Worm (Caenorhabditis elegans) whole organism, L4 larva: ENCODE data around the gene mam-2.
A peak's percentile ranks its signal among the peaks of the same experiment; 100 is the strongest.

Experiments used
- T20F7.1 ChIP-seq: fragments of 200-800 bp; sonication (Bioruptor generic); optimal IDR thresholded peaks from 2 replicates; lab custom pipeline; 2018; ENCODE audit warnings: mild to moderate bottlenecking, missing genetic modification characterization, missing compliant biosample characterization
- T26A8.4 ChIP-seq: fragments of 200-800 bp; sonication (Bioruptor generic); IDR thresholded peaks from 2 replicates; pipeline ENCODE4 v1.3.6; 2022; ENCODE audit warnings: missing genetic modification characterization, missing compliant biosample characterization
- Y105C5A.15 ChIP-seq: fragments of 200-800 bp; sonication (Bioruptor generic); IDR thresholded peaks from 2 replicates; pipeline ENCODE4 v1.3.6; 2022; ENCODE audit warnings: missing genetic modification characterization, missing compliant biosample characterization
- Y48G9A.11 ChIP-seq: fragments of 200-800 bp; sonication (Bioruptor generic); IDR thresholded peaks from 2 replicates; pipeline ENCODE4 v1.3.6; 2022; ENCODE audit warnings: missing genetic modification reagents, missing genetic modification characterization, missing compliant biosample characterization
- aha-1 ChIP-seq: fragments of 150-350 bp; peaks from one replicate; lab custom pipeline; 2014; ENCODE audit warnings: missing biosample characterization, missing genetic modification characterization
- ama-1 ChIP-seq: fragments of 150-350 bp; optimal IDR thresholded peaks from 2 replicates; lab custom pipeline; 2014; ENCODE audit warnings: inconsistent platforms, mixed read lengths
- arid-1 ChIP-seq: fragments of 200-800 bp; sonication (Bioruptor generic); conservative IDR thresholded peaks from 2 replicates; pipeline ENCODE4 v1.3.6; 2022; ENCODE audit warnings: missing genetic modification reagents, missing genetic modification characterization, missing compliant biosample characterization
- ceh-20 ChIP-seq: fragments of 200-800 bp; sonication (Bioruptor generic); IDR thresholded peaks from 2 replicates; pipeline ENCODE4 v1.3.6; 2022; ENCODE audit warnings: missing genetic modification reagents, missing genetic modification characterization, missing compliant biosample characterization
- ceh-44 ChIP-seq: fragments of 200-800 bp; sonication (Bioruptor generic); IDR thresholded peaks from 2 replicates; pipeline ENCODE4 v1.3.6; 2022; ENCODE audit warnings: missing genetic modification reagents, missing genetic modification characterization, missing compliant biosample characterization
- daf-16 ChIP-seq, 3 experiments: sonication (generic microtip); optimal IDR thresholded peaks; 2 replicates each; lab custom pipeline; 2016 to 2017; ENCODE audit warnings: missing genetic modification characterization in 3 of 3, missing genetic modification reagents in 3 of 3, mild to moderate bottlenecking in 2 of 3, missing compliant biosample characterization in 2 of 3, missing biosample characterization in 1 of 3, moderate library complexity in 1 of 3
- daf-19 ChIP-seq: fragments of 200-800 bp; sonication (Bioruptor generic); conservative IDR thresholded peaks from 2 replicates; pipeline ENCODE4 v1.3.6; 2022; ENCODE audit warnings: missing genetic modification characterization, missing compliant biosample characterization
- dmd-6 ChIP-seq: fragments of 200-800 bp; sonication (Bioruptor generic); IDR thresholded peaks from 2 replicates; pipeline ENCODE4 v1.3.6; 2022; ENCODE audit warnings: missing genetic modification reagents, missing genetic modification characterization, missing compliant biosample characterization
- dpl-1 ChIP-seq: fragments of 150-350 bp; optimal IDR thresholded peaks from 2 replicates; lab custom pipeline; 2014; ENCODE audit warnings: missing biosample characterization, missing genetic modification reagents, missing genetic modification characterization
- dve-1 ChIP-seq: sonication (generic microtip); optimal IDR thresholded peaks from 2 replicates; lab custom pipeline; 2017; ENCODE audit warnings: antibody characterized with exemption, mild to moderate bottlenecking, missing genetic modification characterization, missing compliant biosample characterization; ENCODE audit not compliant: insufficient read depth
- fkh-10 ChIP-seq: fragments of 150-350 bp; optimal IDR thresholded peaks from 2 replicates; lab custom pipeline; 2014; ENCODE audit warnings: missing biosample characterization, missing genetic modification reagents, missing genetic modification characterization
- hif-1 ChIP-seq, 2 experiments: sonication (generic microtip); optimal IDR thresholded peaks; 2 replicates each; lab custom pipeline; 2016 to 2017; ENCODE audit warnings: missing compliant biosample characterization in 2 of 2, missing genetic modification characterization in 2 of 2, missing genetic modification reagents in 2 of 2, missing genotype in 2 of 2, mild to moderate bottlenecking in 1 of 2
- hlh-11 ChIP-seq: fragments of 200-800 bp; sonication (Bioruptor generic); optimal IDR thresholded peaks from 2 replicates; lab custom pipeline; 2018; ENCODE audit warnings: mild to moderate bottlenecking, missing genetic modification characterization, missing compliant biosample characterization
- hlh-30 ChIP-seq: sonication (generic microtip); optimal IDR thresholded peaks from 2 replicates; lab custom pipeline; 2017; ENCODE audit warnings: antibody characterized with exemption, mild to moderate bottlenecking, missing genetic modification characterization, missing compliant biosample characterization; ENCODE audit not compliant: insufficient read depth
- lin-15B ChIP-seq: fragments of 150-350 bp; sonication (generic microtip); optimal IDR thresholded peaks from 3 replicates; lab custom pipeline; 2014; ENCODE audit warnings: missing biosample characterization, missing genetic modification characterization
- lin-38 ChIP-seq: fragments of 200-800 bp; sonication (Bioruptor generic); IDR thresholded peaks from 2 replicates; pipeline ENCODE4 v1.3.6; 2022; ENCODE audit warnings: missing genetic modification reagents, missing genetic modification characterization, missing compliant biosample characterization
- lsy-2 ChIP-seq, 2 experiments: fragments of 150-350 bp in 1 of 2; sonication (generic microtip) in 1 of 2; optimal IDR thresholded peaks; 2 replicates each; lab custom pipeline; 2014 to 2017; ENCODE audit warnings: missing biosample characterization in 2 of 2, missing genetic modification characterization in 2 of 2
- madf-5 ChIP-seq, 2 experiments: fragments of 200-800 bp; sonication (Bioruptor generic); IDR thresholded peaks; 2 replicates each; pipeline ENCODE4 v1.3.6; 2022; ENCODE audit warnings: missing compliant biosample characterization in 2 of 2, missing genetic modification characterization in 2 of 2
- mdl-1 ChIP-seq, 2 experiments: fragments of 150-350 bp in 1 of 2; sonication (generic microtip) in 1 of 2; optimal IDR thresholded peaks; 2 replicates each; lab custom pipeline; 2014 to 2017; ENCODE audit warnings: missing biosample characterization in 2 of 2, missing genetic modification characterization in 2 of 2
- mdt-29 ChIP-seq: fragments of 200-800 bp; sonication (Bioruptor generic); IDR thresholded peaks from 2 replicates; pipeline ENCODE4 v1.3.6; 2022; ENCODE audit warnings: missing genetic modification reagents, missing genetic modification characterization, missing compliant biosample characterization
- mes-2 ChIP-seq: sonication (generic microtip); optimal IDR thresholded peaks from 2 replicates; lab custom pipeline; 2016; ENCODE audit warnings: missing genotype, mild to moderate bottlenecking, missing genetic modification characterization, missing compliant biosample characterization; ENCODE audit not compliant: poor library complexity, severe bottlenecking
- nhr-10 ChIP-seq: fragments of 150-350 bp; optimal IDR thresholded peaks from 2 replicates; lab custom pipeline; 2014; ENCODE audit warnings: missing biosample characterization, missing genetic modification characterization
- nhr-102 ChIP-seq: sonication (generic microtip); optimal IDR thresholded peaks from 2 replicates; lab custom pipeline; 2016; ENCODE audit warnings: mild to moderate bottlenecking, missing genetic modification characterization, moderate library complexity, missing compliant biosample characterization
- nhr-11 ChIP-seq: fragments of 150-350 bp; optimal IDR thresholded peaks from 2 replicates; lab custom pipeline; 2014; ENCODE audit warnings: missing biosample characterization, missing genetic modification characterization
- nhr-111 ChIP-seq: fragments of 200-800 bp; sonication (Bioruptor generic); optimal IDR thresholded peaks from 2 replicates; lab custom pipeline; 2018; ENCODE audit warnings: mild to moderate bottlenecking, missing genetic modification characterization, missing compliant biosample characterization
- nhr-237 ChIP-seq: sonication (generic microtip); optimal IDR thresholded peaks from 2 replicates; lab custom pipeline; 2017; ENCODE audit warnings: missing biosample characterization, missing genetic modification characterization
- nhr-25 ChIP-seq: sonication (generic microtip); optimal IDR thresholded peaks from 2 replicates; lab custom pipeline; 2017; ENCODE audit warnings: missing genetic modification characterization, mild to moderate bottlenecking, missing compliant biosample characterization, antibody characterized with exemption, moderate library complexity, borderline replicate concordance; ENCODE audit not compliant: insufficient read depth
- nhr-28 ChIP-seq: fragments of 150-350 bp; optimal IDR thresholded peaks from 2 replicates; lab custom pipeline; 2014; ENCODE audit warnings: missing biosample characterization, missing genetic modification characterization
- nhr-48 ChIP-seq: sonication (generic microtip); optimal IDR thresholded peaks from 2 replicates; lab custom pipeline; 2016; ENCODE audit warnings: mild to moderate bottlenecking, missing genetic modification characterization, missing compliant biosample characterization
- nhr-76 ChIP-seq: fragments of 150-350 bp; optimal IDR thresholded peaks from 2 replicates; lab custom pipeline; 2014; ENCODE audit warnings: missing biosample characterization, missing genetic modification characterization
- pha-4 ChIP-seq, 2 experiments: fragments of 150-350 bp in 1 of 2; fragments of 200-800 bp in 1 of 2; sonication (Bioruptor generic) in 1 of 2; IDR thresholded peaks in 1 of 2; optimal IDR thresholded peaks in 1 of 2; 2 replicates each; pipeline versions ENCODE4 v1.3.6 to Lab custom; 2014 to 2022; ENCODE audit warnings: missing genetic modification characterization in 2 of 2, missing genetic modification reagents in 2 of 2, missing biosample characterization in 1 of 2, missing compliant biosample characterization in 1 of 2
- pqm-1 ChIP-seq: sonication (generic microtip); optimal IDR thresholded peaks from 2 replicates; lab custom pipeline; 2017; ENCODE audit warnings: missing biosample characterization, missing genetic modification characterization
- skn-1 ChIP-seq: fragments of 150-350 bp; optimal IDR thresholded peaks from 2 replicates; lab custom pipeline; 2014; ENCODE audit warnings: missing biosample characterization, missing genetic modification characterization
- snpc-1.2 ChIP-seq: fragments of 200-800 bp; sonication (Bioruptor generic); IDR thresholded peaks from 2 replicates; pipeline ENCODE4 v1.3.6; 2022; ENCODE audit warnings: missing genetic modification reagents, missing genetic modification characterization, missing compliant biosample characterization
- spr-1 ChIP-seq: sonication (generic microtip); optimal IDR thresholded peaks from 2 replicates; lab custom pipeline; 2016; ENCODE audit warnings: mild to moderate bottlenecking, missing genetic modification characterization, missing compliant biosample characterization
- spr-3 ChIP-seq: fragments of 200-800 bp; sonication (Bioruptor generic); optimal IDR thresholded peaks from 2 replicates; lab custom pipeline; 2018; ENCODE audit warnings: mild to moderate bottlenecking, missing genetic modification characterization, missing compliant biosample characterization
- tag-97 ChIP-seq: fragments of 200-800 bp; sonication (Bioruptor generic); IDR thresholded peaks from 2 replicates; pipeline ENCODE4 v1.3.6; 2022; ENCODE audit warnings: missing genetic modification characterization, missing compliant biosample characterization
- tra-1 ChIP-seq: fragments of 200-800 bp; sonication (Bioruptor generic); IDR thresholded peaks from 2 replicates; pipeline ENCODE4 v1.3.6; 2022; ENCODE audit warnings: missing genetic modification reagents, missing genetic modification characterization, missing compliant biosample characterization
- unc-130 ChIP-seq: sonication (generic microtip); optimal IDR thresholded peaks from 2 replicates; lab custom pipeline; 2016; ENCODE audit warnings: missing genetic modification reagents, missing genetic modification characterization, missing compliant biosample characterization
- zag-1 ChIP-seq: fragments of 150-350 bp; optimal IDR thresholded peaks from 2 replicates; lab custom pipeline; 2014; ENCODE audit warnings: missing biosample characterization, missing genetic modification characterization
- zfp-2 ChIP-seq: sonication (generic microtip); optimal IDR thresholded peaks from 2 replicates; lab custom pipeline; 2016; ENCODE audit warnings: mild to moderate bottlenecking, missing genetic modification characterization, missing compliant biosample characterization

The mam-2 gene

DNA sequence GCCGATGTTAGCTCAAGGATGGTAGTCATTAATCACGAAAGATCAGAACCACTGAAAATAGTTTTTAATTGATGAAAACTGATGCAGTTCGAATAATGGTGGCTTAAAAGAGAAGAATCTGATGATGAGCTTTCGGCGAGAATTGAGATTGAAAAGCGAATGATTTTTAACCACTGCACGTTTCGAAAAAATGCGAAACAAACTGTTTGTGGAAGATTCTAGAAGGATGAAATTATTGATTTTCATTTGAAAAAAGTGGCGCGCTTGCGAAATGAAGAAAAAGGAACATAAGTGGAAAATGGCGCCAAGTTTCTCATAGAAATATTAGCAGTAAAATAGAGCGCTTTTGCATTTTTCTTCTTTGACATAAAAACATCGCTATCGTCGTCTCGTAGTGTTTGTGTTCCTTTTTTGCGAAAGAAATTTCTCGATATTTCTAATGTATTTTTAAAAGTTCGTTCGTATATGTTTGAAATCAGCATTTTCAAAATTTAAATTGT is 11.9 kb downstream of the mam-2 start, which contains the start of gene uba-1 (continued):
- TF ChIP-seq fkh-10, result no peak
- TF ChIP-seq Y105C5A.15 (GFP tag; lab: Robert Waterston, UW), result 0 out of 2 replicates have a peak, but pooled peaks have one; percentile 18
- TF ChIP-seq nhr-10 (tag; lab: Kevin White, UChicago), result no peak
- no peak for TF ChIP-seq zfp-2
- TF ChIP-seq mdl-1 (tag; optimal IDR thresholded peaks at IDR 0.05; lab: Kevin White, UChicago), result no peak
- TF ChIP-seq nhr-102 (tag; lab: Kevin White, UChicago), result peak; percentile 77
- TF ChIP-seq daf-19 (GFP tag; lab: Robert Waterston, UW), result peak; percentile 73; the same call in 1 of the 2 replicates
- 0 out of 2 replicates have a peak, but pooled peaks have one; percentile 43 for TF ChIP-seq snpc-1.2 (GFP tag; lab: Robert Waterston, UW)
- TF ChIP-seq nhr-25, result peak; percentile 36
- TF ChIP-seq tra-1, result no peak
- 0 out of 4 replicates have a peak, but pooled peaks of 1 of the 2 experiments have one; percentile 27 for TF ChIP-seq madf-5 (GFP tag; IDR thresholded peaks at IDR 0.05; lab: Robert Waterston, UW)
- peak; percentile 21; the same call in 1 of the 2 replicates for TF ChIP-seq dmd-6 (GFP tag; lab: Robert Waterston, UW)
- no peak for TF ChIP-seq skn-1 (tag; lab: Kevin White, UChicago)
- TF ChIP-seq nhr-237 (tag; lab: Kevin White, UChicago), result no peak
- TF ChIP-seq ceh-20, result 0 out of 2 replicates have a peak, but pooled peaks have one; percentile 24
- TF ChIP-seq daf-16 (GFP tag; optimal IDR thresholded peaks at IDR 0.05; lab: Kevin White, UChicago), result peak in 1 of 2 experiments; percentile 45
- peak; percentile 65 for TF ChIP-seq daf-16 (tag; optimal IDR thresholded peaks at IDR 0.05; lab: Kevin White, UChicago)

DNA sequence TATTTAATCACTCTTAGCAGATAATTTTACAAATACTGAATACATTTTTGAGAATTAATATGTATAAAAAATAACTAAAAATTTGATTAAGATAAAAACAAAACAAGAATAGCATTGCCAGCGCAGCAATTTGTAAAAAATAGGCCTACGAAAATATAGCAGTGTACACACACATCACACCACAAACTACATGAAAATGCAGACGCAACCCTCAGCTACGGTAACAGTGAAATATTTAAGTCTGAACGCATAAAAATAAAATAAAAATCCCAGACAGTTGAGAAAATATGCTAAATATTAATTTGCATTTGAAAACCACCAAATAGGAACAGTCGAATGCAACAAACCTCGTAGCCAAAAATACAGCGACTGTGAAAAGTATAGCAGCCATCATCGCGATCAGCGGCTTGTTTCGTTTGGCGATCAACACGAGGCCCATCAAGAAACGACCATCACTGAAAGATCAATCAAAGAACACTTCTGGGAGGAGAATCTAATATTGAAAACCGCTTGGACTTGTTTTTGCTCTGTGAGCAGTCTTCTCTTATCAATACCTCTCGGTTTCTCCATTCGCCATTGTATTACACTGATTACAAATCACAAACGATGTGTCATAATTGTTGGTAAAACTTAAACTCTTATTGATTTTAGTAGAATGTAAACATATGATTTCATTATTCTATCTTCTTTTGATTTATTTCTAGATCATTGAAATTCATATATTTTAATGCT is 15.7 kb downstream of the mam-2 start, which contains the start of gene pyp-1:
Gene pyp-1 (minus strand): TSS at position 439 of the 732 bp plus-strand sequence.
- TF ChIP-seq daf-16 (GFP tag; optimal IDR thresholded peaks at IDR 0.05; lab: Kevin White, UChicago) (peak in 1 of 2 experiments; percentile 68), daf-16 (tag; optimal IDR thresholded peaks at IDR 0.05; lab: Kevin White, UChicago) (peak; percentile 92), mdl-1 (tag; optimal IDR thresholded peaks at IDR 0.05; lab: Kevin White, UChicago) (peak in 1 of 2 experiments; percentile 32), tag-97 (no peak), Y48G9A.11 (GFP tag; lab: Robert Waterston, UW) (0 out of 2 replicates have a peak, but pooled peaks have one; percentile 20), nhr-11 (tag; lab: Kevin White, UChicago) (peak; percentile 30), hif-1 (tag; optimal IDR thresholded peaks at IDR 0.05; lab: Kevin White, UChicago) (peak in 1 of 2 experiments; percentile 13), mdt-29 (GFP tag; lab: Robert Waterston, UW) (0 out of 2 replicates have a peak, but pooled peaks have one; percentile 12), zag-1 (no peak), hlh-30 (peak; percentile 30), nhr-10 (tag; lab: Kevin White, UChicago) (no peak), nhr-111 (GFP tag; lab: Kevin White, UChicago) (no peak), unc-130 (GFP tag; lab: Kevin White, UChicago) (peak; percentile 9), lin-38 (GFP tag; lab: Robert Waterston, UW) (peak; percentile 42), T26A8.4 (GFP tag; lab: Robert Waterston, UW) (no peak), pqm-1 (tag; lab: Kevin White, UChicago) (peak; percentile 6), aha-1 (tag; lab: Kevin White, UChicago) (no peak), nhr-28 (peak; percentile 67), madf-5 (GFP tag; IDR thresholded peaks at IDR 0.05; lab: Robert Waterston, UW) (no peak), hlh-11 (tag; lab: Kevin White, UChicago) (peak; percentile 67), nhr-48 (tag; lab: Kevin White, UChicago) (no peak), ceh-44 (GFP tag; lab: Robert Waterston, UW) (no peak), lsy-2 (tag; optimal IDR thresholded peaks at IDR 0.05; lab: Kevin White, UChicago) (peak in 1 of 2 experiments; percentile 57), nhr-76 (no peak), lin-15B (no peak), dpl-1 (GFP tag; lab: Kevin White, UChicago) (peak; percentile 5), spr-1 (tag; lab: Kevin White, UChicago) (no peak), arid-1 (GFP tag; lab: Robert Waterston, UW) (0 out of 2 replicates have a peak, but pooled peaks have one; percentile 4), ama-1 (lab: Kevin White, UChicago) (no peak), T20F7.1 (GFP tag; lab: Kevin White, UChicago) (no peak), dve-1 (tag; lab: Kevin White, UChicago) (peak; percentile 74), mes-2 (tag; lab: Kevin White, UChicago) (peak; percentile 40), spr-3 (GFP tag; lab: Kevin White, UChicago) (no peak), pha-4 (GFP tag; IDR thresholded peaks at IDR 0.05; lab: Robert Waterston, UW) (no peak), pha-4 (tag; optimal IDR thresholded peaks at IDR 0.05; lab: Kevin White, UChicago) (peak; percentile 48)
